Fruit fly (Drosophila melanogaster): ENCODE data around the gene Adhr.

DNA sequence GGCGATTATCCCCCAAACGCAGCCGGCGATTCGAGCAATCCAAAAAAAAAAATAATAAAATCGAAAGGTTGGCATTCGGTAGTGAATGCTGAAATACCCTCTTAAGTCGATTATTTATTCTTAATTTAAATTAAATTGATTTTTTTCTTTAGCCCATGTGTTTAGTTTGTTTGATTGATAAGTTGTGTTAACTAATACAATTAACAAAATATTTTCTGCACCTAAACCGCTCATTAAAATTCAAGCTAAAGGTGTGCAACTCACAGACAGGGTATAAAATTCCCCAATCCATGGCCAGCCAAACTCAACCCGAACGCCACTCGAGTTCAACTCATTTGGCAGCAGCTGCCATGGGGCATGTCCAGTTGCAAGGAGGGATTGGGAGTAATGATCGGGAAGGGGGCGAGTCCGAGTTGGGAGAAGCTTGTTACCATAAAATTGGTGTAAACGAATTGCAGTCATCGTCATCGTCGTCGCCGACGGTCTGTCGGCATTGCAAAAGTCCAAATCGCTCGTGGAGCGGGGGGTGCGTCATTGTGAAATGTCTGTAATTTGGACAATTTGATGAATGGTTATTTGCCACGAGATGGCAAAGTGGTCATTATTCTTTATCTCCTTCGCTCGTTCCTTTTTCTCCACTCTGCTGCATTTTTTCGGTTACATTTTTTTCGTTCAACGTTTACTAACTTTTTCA is 42.0 kb upstream of the Adhr start:
- TF ChIP-seq Xbp1 (GFP tag; optimal IDR thresholded peaks at IDR 0.05) (no peak), CG12744 (GFP tag; optimal IDR thresholded peaks at IDR 0.05) (no peak), CG17385 (GFP tag; optimal IDR thresholded peaks at IDR 0.05) (no peak), CG4820 (GFP tag; optimal IDR thresholded peaks at IDR 0.05) (no peak), Bgb (GFP tag; IDR thresholded peaks at IDR 0.05; ENCODE audit: partially characterized antibody) (no peak)
